Worm (Caenorhabditis elegans) whole organism, midembryonic: ENCODE results near the gene tsen-2.

ENCODE experiments used
- T22C8.4 ChIP-seq: fragments of 200-800 bp; sonication (Bioruptor generic); IDR thresholded peaks from 2 replicates; pipeline ENCODE4 v1.3.6; 2022; ENCODE audit warnings: missing genetic modification characterization, missing compliant biosample characterization
- cog-1 ChIP-seq: sonication (generic microtip); optimal IDR thresholded peaks from 2 replicates; lab custom pipeline; 2016; ENCODE audit warnings: missing genetic modification characterization, missing compliant biosample characterization
- flt-1 ChIP-seq: fragments of 200-800 bp; sonication (Bioruptor generic); IDR thresholded peaks from 2 replicates; pipeline ENCODE4 v1.3.6; 2022; ENCODE audit warnings: missing genetic modification characterization, missing compliant biosample characterization
- med-1 ChIP-seq: sonication (generic microtip); optimal IDR thresholded peaks from 2 replicates; lab custom pipeline; 2017; ENCODE audit warnings: missing genetic modification characterization, mild to moderate bottlenecking, missing compliant biosample characterization, antibody characterized with exemption, missing genetic modification reagents; ENCODE audit not compliant: insufficient read depth
- ref-1 ChIP-seq: fragments of 200-800 bp; sonication (Bioruptor generic); conservative IDR thresholded peaks from 2 replicates; pipeline ENCODE4 v1.3.6; 2022; ENCODE audit warnings: missing genetic modification reagents, missing genetic modification characterization, missing compliant biosample characterization
- tab-1 ChIP-seq: fragments of 200-800 bp; sonication (Bioruptor generic); IDR thresholded peaks from 2 replicates; pipeline ENCODE4 v1.3.6; 2022; ENCODE audit warnings: missing genetic modification characterization, missing compliant biosample characterization
- ztf-23 ChIP-seq: fragments of 200-800 bp; sonication (Bioruptor generic); IDR thresholded peaks from 2 replicates; pipeline ENCODE4 v1.3.6; 2022; ENCODE audit warnings: missing genetic modification reagents, missing genetic modification characterization, missing compliant biosample characterization
- ztf-29 ChIP-seq: fragments of 200-800 bp; sonication (Bioruptor generic); IDR thresholded peaks from 2 replicates; pipeline ENCODE4 v1.3.6; 2022; ENCODE audit warnings: missing genetic modification reagents, missing genetic modification characterization, missing compliant biosample characterization

DNA sequence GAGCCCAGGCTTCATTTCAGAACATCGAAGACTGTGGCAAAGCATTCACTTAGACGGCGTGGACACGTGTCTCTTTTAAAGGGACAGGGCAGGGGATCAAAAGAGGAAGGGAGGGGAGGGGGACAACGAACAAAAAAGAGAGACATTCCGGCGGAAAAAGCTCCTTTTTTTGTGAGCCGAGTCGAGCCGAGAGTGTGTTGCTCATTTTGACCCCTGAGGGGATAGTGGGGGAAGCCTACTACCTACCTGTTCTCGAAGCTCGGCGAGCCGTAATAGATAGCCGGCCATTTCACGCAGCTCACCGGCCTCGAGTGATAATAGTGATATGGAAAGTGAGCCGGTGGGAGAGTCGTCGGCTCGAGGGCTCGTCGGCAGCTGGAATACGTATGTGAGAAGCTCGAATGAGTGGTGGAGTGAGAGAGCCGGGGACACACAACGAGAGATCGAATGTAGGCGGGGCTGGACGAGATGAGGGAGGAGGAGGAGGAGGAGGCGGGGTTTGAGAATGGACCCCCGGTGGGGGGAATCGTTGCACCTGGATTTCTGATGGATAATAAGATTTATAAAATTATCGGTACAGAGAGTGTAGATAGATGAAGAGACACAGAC is 38.7 kb upstream of the tsen-2 start:
- no peak for TF ChIP-seq ref-1 (GFP tag; lab: Robert Waterston, UW)
- TF ChIP-seq ztf-23 (GFP tag; lab: Robert Waterston, UW): no peak
- no peak for TF ChIP-seq med-1 (GFP tag; lab: Kevin White, UChicago)
- no peak for TF ChIP-seq ztf-29
- TF ChIP-seq tab-1 (GFP tag; lab: Robert Waterston, UW): no peak
- no peak for TF ChIP-seq flt-1
- TF ChIP-seq cog-1 (tag; lab: Kevin White, UChicago): no peak
- TF ChIP-seq T22C8.4 (GFP tag; lab: Robert Waterston, UW): no peak
